Worm (Caenorhabditis elegans) whole organism, mixed stage, embryonic: ENCODE results near the gene F33G12.7.
A peak's percentile ranks its signal among the peaks of the same experiment; 100 is the strongest.

ENCODE experiments used
- M03D4.4 ChIP-seq: sonication (generic microtip); optimal IDR thresholded peaks from 2 replicates; lab custom pipeline; 2017; ENCODE audit warnings: mild to moderate bottlenecking, missing genetic modification characterization, missing compliant biosample characterization
- ceh-39 ChIP-seq: fragments of 150-350 bp; optimal IDR thresholded peaks from 2 replicates; lab custom pipeline; 2014; ENCODE audit warnings: missing biosample characterization, missing genetic modification characterization
- ceh-43 ChIP-seq: fragments of 200-800 bp; sonication (Bioruptor generic); optimal IDR thresholded peaks from 2 replicates; lab custom pipeline; 2018; ENCODE audit warnings: mild to moderate bottlenecking, missing genetic modification characterization, moderate library complexity, missing compliant biosample characterization
- ces-1 ChIP-seq: fragments of 150-350 bp; optimal IDR thresholded peaks from 2 replicates; lab custom pipeline; 2014; ENCODE audit warnings: missing biosample characterization, missing genetic modification reagents, missing genetic modification characterization
- cnd-1 ChIP-seq: fragments of 200-800 bp; sonication (Bioruptor generic); optimal IDR thresholded peaks from 2 replicates; lab custom pipeline; 2018; ENCODE audit warnings: mild to moderate bottlenecking, missing genetic modification characterization, missing compliant biosample characterization
- elt-1 ChIP-seq: sonication (generic microtip); optimal IDR thresholded peaks from 2 replicates; lab custom pipeline; 2017; ENCODE audit warnings: missing genetic modification characterization, mild to moderate bottlenecking, missing compliant biosample characterization, antibody characterized with exemption, moderate library complexity, borderline replicate concordance; ENCODE audit not compliant: insufficient read depth
- elt-3 ChIP-seq: fragments of 150-350 bp; optimal IDR thresholded peaks from 2 replicates; lab custom pipeline; 2014; ENCODE audit warnings: missing biosample characterization, missing genetic modification characterization
- flh-1 ChIP-seq: fragments of 200-800 bp; sonication (Bioruptor generic); optimal IDR thresholded peaks from 2 replicates; lab custom pipeline; 2018; ENCODE audit warnings: mild to moderate bottlenecking, missing genetic modification characterization, moderate library complexity, missing compliant biosample characterization
- ham-2 ChIP-seq: fragments of 200-800 bp; sonication (Bioruptor generic); optimal IDR thresholded peaks from 2 replicates; lab custom pipeline; 2018; ENCODE audit warnings: mild to moderate bottlenecking, missing genetic modification characterization, missing compliant biosample characterization
- hlh-1 ChIP-seq: fragments of 150-350 bp; optimal IDR thresholded peaks from 2 replicates; lab custom pipeline; 2014; ENCODE audit warnings: missing biosample characterization, missing genetic modification reagents, missing genetic modification characterization
- lin-13 ChIP-seq: fragments of 150-350 bp; optimal IDR thresholded peaks from 2 replicates; lab custom pipeline; 2014; ENCODE audit warnings: missing biosample characterization, missing genetic modification characterization
- lsy-2 ChIP-seq: fragments of 150-350 bp; optimal IDR thresholded peaks from 2 replicates; lab custom pipeline; 2014; ENCODE audit warnings: missing biosample characterization, missing genetic modification characterization
- mab-5 ChIP-seq: fragments of 150-350 bp; optimal IDR thresholded peaks from 2 replicates; lab custom pipeline; 2014; ENCODE audit warnings: missing biosample characterization, missing genetic modification characterization
- mep-1 ChIP-seq: fragments of 150-350 bp; optimal IDR thresholded peaks from 2 replicates; lab custom pipeline; 2017; ENCODE audit warnings: missing biosample characterization, missing genetic modification reagents, missing genetic modification characterization, inconsistent platforms
- mls-2 ChIP-seq: sonication (generic microtip); optimal IDR thresholded peaks from 2 replicates; lab custom pipeline; 2016; ENCODE audit warnings: mild to moderate bottlenecking, missing genetic modification characterization, moderate library complexity, missing compliant biosample characterization
- nhr-2 ChIP-seq: fragments of 150-350 bp; optimal IDR thresholded peaks from 2 replicates; lab custom pipeline; 2014; ENCODE audit warnings: missing biosample characterization, missing genetic modification characterization
- nhr-237 ChIP-seq: fragments of 150-350 bp; optimal IDR thresholded peaks from 2 replicates; lab custom pipeline; 2014; ENCODE audit warnings: missing biosample characterization, missing genetic modification characterization
- nhr-28 ChIP-seq: fragments of 150-350 bp; optimal IDR thresholded peaks from 2 replicates; lab custom pipeline; 2014; ENCODE audit warnings: missing biosample characterization, missing genetic modification characterization
- nhr-76 ChIP-seq: sonication (generic microtip); optimal IDR thresholded peaks from 2 replicates; lab custom pipeline; 2017; ENCODE audit warnings: missing biosample characterization, missing genetic modification characterization
- pha-4 ChIP-seq: fragments of 150-350 bp; optimal IDR thresholded peaks from 2 replicates; lab custom pipeline; 2018; ENCODE audit warnings: missing biosample characterization, missing genetic modification reagents, missing genetic modification characterization
- sem-2 ChIP-seq: fragments of 200-800 bp; sonication (Bioruptor generic); optimal IDR thresholded peaks from 2 replicates; lab custom pipeline; 2018; ENCODE audit warnings: mild to moderate bottlenecking, missing genetic modification characterization, missing compliant biosample characterization
- snpc-4 ChIP-seq: fragments of 150-350 bp; optimal IDR thresholded peaks from 2 replicates; lab custom pipeline; 2014; ENCODE audit warnings: missing biosample characterization, missing genetic modification characterization
- sptf-1 ChIP-seq: sonication (generic microtip); optimal IDR thresholded peaks from 2 replicates; lab custom pipeline; 2017; ENCODE audit warnings: mild to moderate bottlenecking, missing genetic modification characterization, moderate library complexity, missing compliant biosample characterization
- tbx-8 ChIP-seq: fragments of 200-800 bp; sonication (Bioruptor generic); optimal IDR thresholded peaks from 2 replicates; lab custom pipeline; 2018; ENCODE audit warnings: mild to moderate bottlenecking, missing genetic modification characterization, moderate library complexity, missing compliant biosample characterization
- unc-120 ChIP-seq: sonication (generic microtip); optimal IDR thresholded peaks from 2 replicates; lab custom pipeline; 2017; ENCODE audit warnings: missing genetic modification characterization, missing compliant biosample characterization; ENCODE audit not compliant: poor library complexity, severe bottlenecking
- unc-39 ChIP-seq: fragments of 150-350 bp; optimal IDR thresholded peaks from 2 replicates; lab custom pipeline; 2014; ENCODE audit warnings: missing biosample characterization, missing genetic modification characterization
- unc-62 ChIP-seq: fragments of 150-350 bp; optimal IDR thresholded peaks from 2 replicates; lab custom pipeline; 2014; ENCODE audit warnings: missing biosample characterization, missing genetic modification reagents, missing genetic modification characterization
- zip-8 ChIP-seq: fragments of 150-350 bp; optimal IDR thresholded peaks from 2 replicates; lab custom pipeline; 2014; ENCODE audit warnings: missing biosample characterization, missing genetic modification characterization
- ztf-11 ChIP-seq: fragments of 150-350 bp; optimal IDR thresholded peaks from 2 replicates; lab custom pipeline; 2014; ENCODE audit warnings: missing biosample characterization, missing genetic modification characterization

The F33G12.7 gene

DNA sequence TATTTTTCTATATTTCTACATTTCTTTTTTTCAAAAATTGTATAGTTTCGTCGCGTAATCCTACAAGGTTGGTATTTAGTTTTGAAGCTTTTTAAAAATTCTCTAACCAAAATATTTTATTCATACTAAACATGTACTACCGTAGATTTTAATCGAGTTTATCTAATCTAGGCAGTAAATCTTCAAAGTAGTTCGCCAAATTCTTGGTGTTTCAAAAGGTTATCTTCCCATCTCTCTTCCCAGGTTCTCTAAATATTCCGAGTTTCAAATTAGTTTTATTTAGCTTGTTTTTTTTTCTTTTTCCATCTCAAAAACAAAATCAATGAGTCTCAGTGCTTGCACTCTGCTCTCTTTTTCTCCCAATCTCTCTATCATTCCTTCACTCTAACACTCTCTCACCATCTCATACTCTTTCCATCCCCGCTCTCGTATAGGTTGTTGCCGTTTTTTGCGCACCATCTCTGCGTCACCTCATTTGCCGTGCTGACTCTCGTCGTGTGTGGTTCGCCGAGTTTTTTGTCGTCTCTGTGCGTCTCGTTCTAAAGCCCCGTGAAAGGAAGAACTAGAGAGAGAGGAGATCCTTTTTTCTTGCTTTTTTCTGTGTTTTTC is 23.4 kb downstream of the F33G12.7 start:
- TF ChIP-seq unc-39 (tag; lab: Kevin White, UChicago) (peak; percentile 15), elt-1 (tag; lab: Kevin White, UChicago) (peak; percentile 84), sptf-1 (tag; lab: Kevin White, UChicago) (no peak), lsy-2 (tag; lab: Kevin White, UChicago) (no peak), ces-1 (peak; percentile 75), unc-120 (tag; lab: Kevin White, UChicago) (peak; percentile 77), nhr-237 (no peak), pha-4 (peak; percentile 33), hlh-1 (tag; lab: Kevin White, UChicago) (peak; percentile 7), mls-2 (peak; percentile 33), mep-1 (tag; lab: Kevin White, UChicago) (peak; percentile 13), flh-1 (no peak)
- TF ChIP-seq, all 35 proteins: peak for 8

DNA sequence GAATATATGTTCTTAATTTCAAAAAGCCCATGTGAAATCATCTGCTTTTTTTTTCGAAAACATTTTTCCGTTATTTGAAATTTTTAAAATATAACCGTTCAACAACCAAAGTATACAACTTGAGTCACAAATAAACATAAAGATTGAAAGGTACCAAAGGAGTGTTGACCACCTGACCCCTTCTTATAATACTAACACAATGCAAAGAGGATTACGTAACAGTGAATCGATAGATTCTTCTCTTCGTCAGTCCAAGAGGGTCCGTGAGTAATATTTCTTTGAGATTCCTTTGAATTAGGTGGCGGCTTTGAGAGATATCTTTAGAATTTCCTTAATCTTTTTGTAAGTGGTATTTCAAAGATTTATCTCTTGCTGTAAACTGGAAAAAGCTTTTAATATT is 24.3 kb downstream of the F33G12.7 start:
- TF ChIP-seq ceh-43 (GFP tag; lab: Kevin White, UChicago) (no peak), nhr-2 (tag; lab: Kevin White, UChicago) (peak; percentile 89), ceh-39 (tag; lab: Kevin White, UChicago) (peak; percentile 70), zip-8 (peak; percentile 78)

DNA sequence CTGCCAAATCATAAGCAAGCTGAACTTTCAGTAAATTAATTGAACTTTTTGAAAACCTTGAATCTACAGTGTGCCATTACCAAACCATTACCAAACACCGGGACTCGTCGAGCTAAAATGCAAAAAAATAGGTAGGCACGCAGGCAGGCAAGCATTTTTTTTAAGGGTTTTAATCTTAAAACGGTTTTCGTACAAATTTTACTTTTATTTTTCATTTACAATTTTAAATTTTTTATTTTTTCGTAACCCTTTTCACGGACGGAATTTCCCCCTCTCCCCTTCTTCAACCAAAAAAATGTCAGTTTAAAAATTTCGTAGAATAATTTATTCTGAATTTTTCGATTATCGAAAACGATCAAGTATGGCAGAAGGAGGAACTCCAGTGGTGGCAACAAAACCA is 26.1 kb downstream of the F33G12.7 start, which contains the start of gene F59A6.2:
Gene F59A6.2, plus strand, starts transcription at position 301 of the 400 bp plus-strand sequence.
- TF ChIP-seq cnd-1 (tag; lab: Kevin White, UChicago): no peak
- no peak for TF ChIP-seq nhr-28 (tag; lab: Kevin White, UChicago)
- TF ChIP-seq tbx-8: no peak
- TF ChIP-seq flh-1: no peak
- TF ChIP-seq nhr-76: no peak
- TF ChIP-seq unc-62 (GFP tag; lab: Kevin White, UChicago): no peak

DNA sequence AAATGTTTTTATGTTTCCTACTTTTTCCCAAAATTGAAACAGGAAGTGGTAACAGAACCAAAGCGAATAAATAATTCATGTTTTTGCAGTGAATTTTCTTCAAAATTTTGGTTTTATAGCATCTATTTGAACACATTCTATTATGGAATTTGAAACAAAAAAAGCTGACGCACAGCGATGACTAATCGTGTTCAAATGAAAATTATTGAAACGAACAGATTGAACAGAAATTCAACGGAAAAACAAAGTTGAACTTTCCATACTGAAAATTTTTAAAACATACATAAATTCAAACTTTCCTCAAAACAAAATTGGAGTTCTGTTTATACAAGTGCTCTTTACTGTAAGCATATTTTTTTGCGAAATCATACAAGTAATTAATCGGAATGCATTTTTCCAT is 28.5 kb downstream of the F33G12.7 start, which contains the start of gene F59A6.12:
Gene F59A6.12, minus strand, starts transcription at position 101 of the 400 bp plus-strand sequence.
- no peak for TF ChIP-seq pha-4
- no peak for TF ChIP-seq zip-8
- no peak for TF ChIP-seq lin-13 (tag; lab: Kevin White, UChicago)
- TF ChIP-seq sem-2 (GFP tag; lab: Kevin White, UChicago): no peak
- TF ChIP-seq unc-62 (GFP tag; lab: Kevin White, UChicago): no peak
- no peak for TF ChIP-seq ham-2 (GFP tag; lab: Kevin White, UChicago)
- no peak for TF ChIP-seq elt-3 (tag; lab: Kevin White, UChicago)
- no peak for TF ChIP-seq nhr-2 (tag; lab: Kevin White, UChicago)
- TF ChIP-seq nhr-237: no peak
- no peak for TF ChIP-seq ces-1
- TF ChIP-seq unc-39 (tag; lab: Kevin White, UChicago): no peak
- TF ChIP-seq mep-1 (tag; lab: Kevin White, UChicago): no peak
- TF ChIP-seq tbx-8: no peak
- TF ChIP-seq flh-1: no peak

DNA sequence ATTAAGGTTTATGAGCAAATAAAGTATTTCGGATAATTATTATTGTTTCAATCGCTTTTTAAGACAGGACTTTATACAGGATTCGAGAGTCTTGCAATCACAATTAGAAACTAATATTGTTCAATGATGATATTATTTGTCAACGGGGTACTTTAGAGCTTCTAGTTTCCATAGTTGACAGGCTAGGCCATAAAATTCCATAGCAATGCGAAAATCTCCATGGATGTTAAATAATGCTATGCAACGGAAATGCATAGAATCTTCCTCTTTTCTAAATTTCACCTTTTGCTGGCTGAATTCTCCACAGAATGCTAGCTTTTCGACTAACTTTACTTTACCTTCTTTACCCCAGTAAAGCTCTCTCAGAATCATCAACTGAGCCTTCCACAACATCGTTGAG is 32.4 kb downstream of the F33G12.7 start, which contains the start of gene F59A6.3:
Gene F59A6.3, plus strand, starts transcription at position 301 of the 400 bp plus-strand sequence.
- TF ChIP-seq nhr-237 (no peak), M03D4.4 (tag; lab: Kevin White, UChicago) (no peak)

DNA sequence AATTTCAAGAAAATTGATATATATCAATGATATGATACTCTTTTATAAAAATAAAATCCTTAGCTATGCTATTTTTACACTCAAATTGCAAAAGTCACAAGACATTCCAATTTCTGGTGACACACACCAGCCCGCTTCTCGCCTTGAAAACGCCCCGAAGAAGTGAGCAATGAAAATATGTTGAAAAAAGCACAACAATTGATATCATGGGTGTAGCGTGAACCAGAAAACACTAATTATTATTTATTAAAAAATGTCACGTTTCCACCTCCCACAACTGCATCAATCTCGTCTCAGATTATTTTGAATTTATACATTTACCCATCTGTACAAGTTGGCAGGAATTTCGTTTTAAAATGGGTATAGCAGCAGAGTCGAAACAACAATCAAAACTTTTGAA is 35.7 kb downstream of the F33G12.7 start, which contains the start of gene F59A6.4:
Gene F59A6.4, plus strand, starts transcription at position 301 of the 400 bp plus-strand sequence.
- no peak for TF ChIP-seq mls-2
- no peak for TF ChIP-seq pha-4
- TF ChIP-seq M03D4.4 (tag; lab: Kevin White, UChicago): no peak
- TF ChIP-seq mep-1 (tag; lab: Kevin White, UChicago): no peak
- no peak for TF ChIP-seq nhr-2 (tag; lab: Kevin White, UChicago)
- TF ChIP-seq tbx-8: no peak
- TF ChIP-seq elt-3 (tag; lab: Kevin White, UChicago): no peak
- TF ChIP-seq unc-39 (tag; lab: Kevin White, UChicago): no peak
- TF ChIP-seq unc-120 (tag; lab: Kevin White, UChicago): no peak
- TF ChIP-seq ztf-11 (tag; lab: Kevin White, UChicago): no peak
- TF ChIP-seq hlh-1 (tag; lab: Kevin White, UChicago): no peak
- TF ChIP-seq nhr-237: no peak
- TF ChIP-seq sptf-1 (tag; lab: Kevin White, UChicago): no peak
- no peak for TF ChIP-seq snpc-4 (tag; lab: Kevin White, UChicago)
- no peak for TF ChIP-seq mab-5 (tag; lab: Kevin White, UChicago)
- TF ChIP-seq ces-1: no peak
- no peak for TF ChIP-seq lin-13 (tag; lab: Kevin White, UChicago)
- no peak for TF ChIP-seq nhr-76
- TF ChIP-seq lsy-2 (tag; lab: Kevin White, UChicago): no peak
